Worm (Caenorhabditis elegans) whole organism, L1 larva: Measurements from ENCODE around the gene Y108G3AL.2.

Experiments used
- ama-1 ChIP-seq: fragments of 150-350 bp; optimal IDR thresholded peaks from 2 replicates; lab custom pipeline; 2014
- blmp-1 ChIP-seq: fragments of 150-350 bp; optimal IDR thresholded peaks from 2 replicates; lab custom pipeline; 2014; ENCODE audit warnings: missing biosample characterization, missing genetic modification characterization
- ces-1 ChIP-seq: fragments of 150-350 bp; optimal IDR thresholded peaks from 2 replicates; lab custom pipeline; 2014; ENCODE audit warnings: missing biosample characterization, missing genetic modification reagents, missing genetic modification characterization
- dpl-1 ChIP-seq, 3 experiments: fragments of 150-350 bp in 2 of 3; sonication (generic microtip) in 1 of 3; optimal IDR thresholded peaks; 2 replicates each; lab custom pipeline; 2014 to 2017; ENCODE audit warnings: missing biosample characterization in 3 of 3, missing genetic modification characterization in 3 of 3, missing genetic modification reagents in 3 of 3
- lin-35 ChIP-seq, 2 experiments: fragments of 150-350 bp; optimal IDR thresholded peaks; 2 replicates each; lab custom pipeline; 2014; ENCODE audit warnings: missing biosample characterization in 2 of 2, missing genetic modification characterization in 2 of 2, missing genetic modification reagents in 2 of 2
- lsy-2 ChIP-seq, 2 experiments: fragments of 150-350 bp; optimal IDR thresholded peaks; 2 replicates each; lab custom pipeline; 2014; ENCODE audit warnings: missing biosample characterization in 2 of 2, missing genetic modification characterization in 2 of 2
- nhr-11 ChIP-seq: fragments of 150-350 bp; optimal IDR thresholded peaks from 2 replicates; lab custom pipeline; 2014; ENCODE audit warnings: missing biosample characterization, missing genetic modification characterization
- nhr-12 ChIP-seq: sonication (generic microtip); optimal IDR thresholded peaks from 2 replicates; lab custom pipeline; 2017; ENCODE audit warnings: missing biosample characterization, missing genetic modification characterization
- pag-3 ChIP-seq: sonication (generic microtip); optimal IDR thresholded peaks from 2 replicates; lab custom pipeline; 2017; ENCODE audit warnings: missing genetic modification characterization, mild to moderate bottlenecking, missing compliant biosample characterization, antibody characterized with exemption, borderline replicate concordance; ENCODE audit not compliant: insufficient read depth
- unc-62 ChIP-seq: fragments of 150-350 bp; optimal IDR thresholded peaks from 2 replicates; lab custom pipeline; 2014; ENCODE audit warnings: missing biosample characterization, missing genetic modification reagents, missing genetic modification characterization

DNA sequence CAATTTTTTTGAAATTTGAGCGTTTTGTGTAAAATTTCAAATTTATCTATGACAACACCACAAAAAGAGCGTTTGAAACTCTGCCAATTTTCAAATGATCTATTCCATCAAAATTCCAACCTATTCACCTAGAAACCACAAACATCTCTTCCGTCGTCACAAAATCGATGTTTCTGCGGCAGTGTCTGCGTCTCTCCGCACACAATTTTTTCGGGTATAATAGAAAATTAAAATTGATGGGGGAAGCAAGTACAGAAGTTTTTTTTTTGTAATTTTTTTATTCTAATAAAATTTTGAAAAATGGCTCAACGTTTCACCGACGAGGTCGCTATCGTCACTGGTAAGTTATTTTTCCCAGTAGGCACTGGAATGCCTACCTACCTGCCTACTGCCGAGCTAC lies 28.2 kb upstream of the Y108G3AL.2 start, which contains the start of gene W03F9.9:
- TF ChIP-seq lin-35 (GFP tag; optimal IDR thresholded peaks at IDR 0.05; lab: Kevin White, UChicago) (no peak), unc-62 (GFP tag; lab: Kevin White, UChicago) (no peak), nhr-12 (tag; lab: Kevin White, UChicago) (no peak), dpl-1 (GFP tag; optimal IDR thresholded peaks at IDR 0.05; lab: Kevin White, UChicago) (no peak), ama-1 (lab: Kevin White, UChicago) (no peak), pag-3 (no peak), nhr-11 (no peak), ces-1 (GFP tag; lab: Kevin White, UChicago) (no peak), lsy-2 (tag; optimal IDR thresholded peaks at IDR 0.05; lab: Kevin White, UChicago) (no peak), blmp-1 (tag; lab: Kevin White, UChicago) (no peak)
